Fruit fly (Drosophila melanogaster): Measurements from ENCODE around the gene drl.
A peak's percentile ranks its signal among the peaks of the same experiment; 100 is the strongest.

drl gene

dm6 chr2L:19159552-19160406, 30.4 kb upstream of the drl start:
- peak; percentile 51 for TF ChIP-seq tj (GFP tag; optimal IDR thresholded peaks at IDR 0.05)
- TF ChIP-seq kay (GFP tag; ENCODE audit: borderline replicate concordance) = peak; percentile 75
- TF ChIP-seq toe (GFP tag; optimal IDR thresholded peaks at IDR 0.05) = no peak

dm6 chr2L:19161307-19161999, 28.7 kb upstream of the drl start:
- peak; percentile 24 for TF ChIP-seq CG7045 (GFP tag; optimal IDR thresholded peaks at IDR 0.05)
- no peak for TF ChIP-seq CG7101 (tag; optimal IDR thresholded peaks at IDR 0.05)

dm6 chr2L:19162330-19163100, 27.6 kb upstream of the drl start:
- TF ChIP-seq Hr96 (GFP tag; optimal IDR thresholded peaks at IDR 0.05) (no peak), Mnt (GFP tag; optimal IDR thresholded peaks at IDR 0.05) (no peak), bab1 (GFP tag; optimal IDR thresholded peaks at IDR 0.05) (no peak), toe (GFP tag; optimal IDR thresholded peaks at IDR 0.05) (no peak), pad (GFP tag; optimal IDR thresholded peaks at IDR 0.05) (no peak), CG33017 (tag; optimal IDR thresholded peaks at IDR 0.05) (no peak), ovo (GFP tag; optimal IDR thresholded peaks at IDR 0.05) (no peak), CG11617 (GFP tag; optimal IDR thresholded peaks at IDR 0.05) (no peak), kay (GFP tag; ENCODE audit: borderline replicate concordance) (no peak), Crg-1 (GFP tag; optimal IDR thresholded peaks at IDR 0.05) (no peak), CG14711 (tag; optimal IDR thresholded peaks at IDR 0.05) (no peak), Clk (GFP tag; optimal IDR thresholded peaks at IDR 0.05) (no peak), CG7101 (tag; optimal IDR thresholded peaks at IDR 0.05) (no peak)

DNA sequence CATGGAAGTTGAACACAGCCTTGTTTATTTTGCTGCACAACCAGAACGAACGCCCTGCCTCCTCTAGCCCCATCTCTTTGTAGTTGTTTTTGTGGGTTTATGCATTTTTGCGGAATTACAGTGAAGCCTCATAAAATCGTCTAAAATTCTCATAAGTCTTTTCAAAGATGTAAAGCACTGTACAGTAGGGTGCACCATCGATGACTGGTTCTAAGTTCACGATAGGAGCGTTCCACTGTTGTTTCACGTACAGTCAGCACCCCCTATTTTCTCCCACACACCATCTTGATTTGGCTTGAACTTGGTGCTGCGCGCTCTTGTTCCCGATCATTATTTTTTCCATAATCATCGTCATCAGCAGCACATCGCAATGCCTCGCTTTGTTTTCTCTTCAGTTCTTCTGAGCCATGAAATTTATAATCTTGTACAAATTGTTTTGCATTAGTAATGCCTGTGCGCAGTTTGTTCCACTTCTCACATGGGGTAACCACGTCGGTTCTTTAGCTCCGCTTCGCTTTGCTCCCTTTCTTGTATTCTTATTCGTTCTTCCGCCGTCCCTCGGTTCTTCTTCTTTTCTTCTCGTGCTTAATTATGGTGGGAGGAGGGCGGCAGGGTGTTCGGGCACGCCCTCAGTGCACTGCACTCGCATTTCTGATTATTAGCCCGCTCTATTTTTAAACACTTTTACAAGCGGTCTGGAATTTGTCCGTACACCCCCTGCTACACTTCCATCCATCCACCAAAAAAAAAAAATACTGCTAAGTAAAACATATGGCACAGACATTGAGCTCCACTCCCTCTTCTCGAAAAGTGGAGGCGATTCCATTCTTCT, 26.8 kb upstream of the drl start:
- TF ChIP-seq CG1620 (GFP tag; optimal IDR thresholded peaks at IDR 0.05) (no peak), cic (GFP tag; optimal IDR thresholded peaks at IDR 0.05) (no peak), ovo (GFP tag; optimal IDR thresholded peaks at IDR 0.05) (no peak), CG5204 (GFP tag; optimal IDR thresholded peaks at IDR 0.05) (no peak), CG11617 (GFP tag; optimal IDR thresholded peaks at IDR 0.05) (no peak), pad (GFP tag; optimal IDR thresholded peaks at IDR 0.05) (no peak), Clk (GFP tag; optimal IDR thresholded peaks at IDR 0.05) (no peak), CG12768 (GFP tag; optimal IDR thresholded peaks at IDR 0.05) (no peak), CG7101 (tag; optimal IDR thresholded peaks at IDR 0.05) (no peak), kay (GFP tag; ENCODE audit: borderline replicate concordance) (no peak), Crg-1 (GFP tag; optimal IDR thresholded peaks at IDR 0.05) (no peak), CG33017 (tag; optimal IDR thresholded peaks at IDR 0.05) (no peak), cnc (optimal IDR thresholded peaks at IDR 0.05) (no peak)

DNA sequence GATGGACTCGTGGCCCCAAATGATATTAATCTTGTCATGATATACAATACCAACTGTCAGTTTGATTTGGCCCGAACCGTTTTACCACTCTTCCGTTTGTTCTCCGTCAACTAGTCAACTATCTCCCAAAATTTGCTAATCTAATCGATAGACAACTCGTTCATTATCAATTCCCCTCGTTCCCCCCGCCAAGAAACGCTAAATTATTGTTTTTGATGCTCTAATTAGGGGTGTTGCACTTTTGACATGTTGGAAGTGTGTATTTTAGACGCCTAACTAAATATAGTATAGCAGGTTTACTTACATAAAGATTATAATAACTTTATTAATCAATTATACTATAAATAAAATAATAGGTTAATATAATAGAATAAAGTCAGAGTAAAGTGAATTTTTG, 26.2 kb upstream of the drl start:
- TF ChIP-seq tj (GFP tag; optimal IDR thresholded peaks at IDR 0.05) (no peak), Clk (GFP tag; optimal IDR thresholded peaks at IDR 0.05) (no peak), CG12768 (GFP tag; optimal IDR thresholded peaks at IDR 0.05) (no peak), Hr96 (GFP tag; optimal IDR thresholded peaks at IDR 0.05) (no peak)

dm6 chr2L:19164933-19165813, 25.0 kb upstream of the drl start:
- TF ChIP-seq CG5204 (GFP tag; optimal IDR thresholded peaks at IDR 0.05) (peak; percentile 81), cnc (optimal IDR thresholded peaks at IDR 0.05) (no peak), CG7101 (tag; optimal IDR thresholded peaks at IDR 0.05) (peak; percentile 85), Clk (GFP tag; optimal IDR thresholded peaks at IDR 0.05) (peak; percentile 86), kay (GFP tag; ENCODE audit: borderline replicate concordance) (no peak), CG7045 (GFP tag; optimal IDR thresholded peaks at IDR 0.05) (peak; percentile 90), ovo (GFP tag; optimal IDR thresholded peaks at IDR 0.05) (no peak), CG11617 (GFP tag; optimal IDR thresholded peaks at IDR 0.05) (peak; percentile 67), Crg-1 (GFP tag; optimal IDR thresholded peaks at IDR 0.05) (peak; percentile 35), CG12768 (GFP tag; optimal IDR thresholded peaks at IDR 0.05) (peak; percentile 92), toe (GFP tag; optimal IDR thresholded peaks at IDR 0.05) (peak; percentile 86), cic (GFP tag; optimal IDR thresholded peaks at IDR 0.05) (peak; percentile 37), CG33017 (tag; optimal IDR thresholded peaks at IDR 0.05) (peak; percentile 91), CG14711 (tag; optimal IDR thresholded peaks at IDR 0.05) (peak; percentile 87), Mnt (GFP tag; optimal IDR thresholded peaks at IDR 0.05) (peak; percentile 37), CG1620 (GFP tag; optimal IDR thresholded peaks at IDR 0.05) (peak; percentile 30), bab1 (GFP tag; optimal IDR thresholded peaks at IDR 0.05) (peak; percentile 85), tj (GFP tag; optimal IDR thresholded peaks at IDR 0.05) (peak; percentile 59), pad (GFP tag; optimal IDR thresholded peaks at IDR 0.05) (peak; percentile 52), Hr96 (GFP tag; optimal IDR thresholded peaks at IDR 0.05) (peak; percentile 84)
